Fruit fly (Drosophila melanogaster): ENCODE data around the gene CG42717.

The CG42717 gene

dm6 chr3L:16045831-16046336 is 12.9 kb upstream of the CG42717 start (continued):
- TF ChIP-seq ttk (GFP tag; IDR thresholded peaks at IDR 0.05), result peak; percentile 85
- peak; percentile 67 for TF ChIP-seq CG2116 (GFP tag; optimal IDR thresholded peaks at IDR 0.05)
- TF ChIP-seq nerfin-2 (GFP tag; IDR thresholded peaks at IDR 0.05; ENCODE audit: partially characterized antibody), result no peak
- peak; percentile 79 for TF ChIP-seq CG9437 (GFP tag; optimal IDR thresholded peaks at IDR 0.05)
- peak; percentile 88 for TF ChIP-seq slp2 (GFP tag; optimal IDR thresholded peaks at IDR 0.05)
- peak; percentile 82 for TF ChIP-seq CG12942 (GFP tag; optimal IDR thresholded peaks at IDR 0.05)
- peak; percentile 96 for TF ChIP-seq Sox102F (GFP tag; optimal IDR thresholded peaks at IDR 0.05)
- TF ChIP-seq Six4 (GFP tag; optimal IDR thresholded peaks at IDR 0.05), result peak; percentile 89
- peak; percentile 87 for TF ChIP-seq org-1 (GFP tag; optimal IDR thresholded peaks at IDR 0.05)
- peak; percentile 77 for TF ChIP-seq TFAM (GFP tag; optimal IDR thresholded peaks at IDR 0.05)
- peak; percentile 88 for TF ChIP-seq CG3847 (GFP tag; IDR thresholded peaks at IDR 0.05)
- TF ChIP-seq Abd-B (GFP tag; optimal IDR thresholded peaks at IDR 0.05), result peak; percentile 75
- peak; percentile 83 for TF ChIP-seq CG6683 (GFP tag; optimal IDR thresholded peaks at IDR 0.05)
- TF ChIP-seq lilli (GFP tag; optimal IDR thresholded peaks at IDR 0.05), result peak; percentile 94
- TF ChIP-seq B-H2 (GFP tag; optimal IDR thresholded peaks at IDR 0.05), result peak; percentile 94
- TF ChIP-seq Deaf1 (tag; optimal IDR thresholded peaks at IDR 0.05), result no peak
- no peak for TF ChIP-seq hbn (GFP tag; IDR thresholded peaks at IDR 0.05; ENCODE audit: partially characterized antibody)
- TF ChIP-seq CG17612 (GFP tag; IDR thresholded peaks at IDR 0.05), result peak; percentile 36; the same call in 1 of the 2 replicates
- TF ChIP-seq nau (GFP tag; optimal IDR thresholded peaks at IDR 0.05), result peak; percentile 85
- TF ChIP-seq CG3407 (GFP tag; optimal IDR thresholded peaks at IDR 0.05), result peak; percentile 81
- peak; percentile 83 for TF ChIP-seq ERR (GFP tag; optimal IDR thresholded peaks at IDR 0.05)
- TF ChIP-seq rib (GFP tag; IDR thresholded peaks at IDR 0.05), result peak; percentile 88
- peak; percentile 69 for TF ChIP-seq CG34376 (GFP tag; optimal IDR thresholded peaks at IDR 0.05)
- TF ChIP-seq CG14667 (GFP tag; IDR thresholded peaks at IDR 0.05), result peak; percentile 86
- no peak for TF ChIP-seq MESR4 (GFP tag; optimal IDR thresholded peaks at IDR 0.05)
- peak; percentile 87 for TF ChIP-seq CG11247 (GFP tag; IDR thresholded peaks at IDR 0.05)
- TF ChIP-seq MBD-R2 (GFP tag; IDR thresholded peaks at IDR 0.05), result peak; percentile 78
- TF ChIP-seq sug (tag; optimal IDR thresholded peaks at IDR 0.05), result peak; percentile 68
- TF ChIP-seq tx (GFP tag; optimal IDR thresholded peaks at IDR 0.05), result peak; percentile 79
- peak; percentile 63; the same call in 1 of the 2 replicates for TF ChIP-seq GATAe (GFP tag; conservative IDR thresholded peaks at IDR 0.05)
- TF ChIP-seq CG6689 (GFP tag; IDR thresholded peaks at IDR 0.05), result peak; percentile 94
- peak; percentile 78 for TF ChIP-seq jing (GFP tag; optimal IDR thresholded peaks at IDR 0.05)
- TF ChIP-seq gcm2 (GFP tag; optimal IDR thresholded peaks at IDR 0.05), result peak; percentile 92
- TF ChIP-seq NFAT (GFP tag; IDR thresholded peaks at IDR 0.05), result peak; percentile 74
- TF ChIP-seq CG32767 (GFP tag; IDR thresholded peaks at IDR 0.05), result peak; percentile 90
- TF ChIP-seq CG1647 (GFP tag; optimal IDR thresholded peaks at IDR 0.05), result peak; percentile 75
- TF ChIP-seq caup (GFP tag; optimal IDR thresholded peaks at IDR 0.05; ENCODE audit: severe bottlenecking), result peak; percentile 92
- TF ChIP-seq gt (GFP tag; IDR thresholded peaks at IDR 0.05), result peak; percentile 53; the same call in 1 of the 2 replicates
- TF ChIP-seq unpg (GFP tag; optimal IDR thresholded peaks at IDR 0.05), result peak; percentile 97
- no peak for TF ChIP-seq lov (optimal IDR thresholded peaks at IDR 0.05)
- peak; percentile 89 for TF ChIP-seq lov (GFP tag; IDR thresholded peaks at IDR 0.05)
- TF ChIP-seq CrebB (tag; optimal IDR thresholded peaks at IDR 0.05), result peak; percentile 94
- peak; percentile 41 for TF ChIP-seq abd-A (tag; optimal IDR thresholded peaks at IDR 0.05)
- TF ChIP-seq zen2 (GFP tag; IDR thresholded peaks at IDR 0.05; ENCODE audit: partially characterized antibody), result no peak
- peak; percentile 89 for TF ChIP-seq CG10366 (GFP tag; IDR thresholded peaks at IDR 0.05)
- peak; percentile 83 for TF ChIP-seq CG4707 (GFP tag; optimal IDR thresholded peaks at IDR 0.05)
- peak; percentile 94 for TF ChIP-seq CG11695 (GFP tag; IDR thresholded peaks at IDR 0.05)
- TF ChIP-seq CG5245 (GFP tag; optimal IDR thresholded peaks at IDR 0.05), result peak; percentile 63
- TF ChIP-seq B-H1 (GFP tag; IDR thresholded peaks at IDR 0.05), result peak; percentile 90
- TF ChIP-seq chm (GFP tag; IDR thresholded peaks at IDR 0.05), result peak; percentile 94
- peak; percentile 88 for TF ChIP-seq schlank (tag; optimal IDR thresholded peaks at IDR 0.05)

Data from whole organism, embryonic.